Fruit fly (Drosophila melanogaster) whole organism, embryonic: ENCODE data around the gene Sec15.
A peak's percentile ranks its signal among the peaks of the same experiment; 100 is the strongest.

Experiments
- Antp ChIP-seq: fragments of 200-800 bp; sonication (Bioruptor generic); optimal IDR thresholded peaks from 3 replicates; lab custom pipeline; 2016; ENCODE audit warnings: missing biosample characterization, missing genetic modification characterization
- BEAF-32 ChIP-seq: fragments of 200-800 bp; sonication (Bioruptor generic); optimal IDR thresholded peaks from 3 replicates; lab custom pipeline; 2017; ENCODE audit warnings: missing biosample characterization, missing genetic modification characterization, mild to moderate bottlenecking, moderate library complexity, missing genetic modification reagents
- CG10366 ChIP-seq: fragments of 200-800 bp; sonication (Bioruptor generic); IDR thresholded peaks from 2 replicates; pipeline ENCODE4 v1.3.6; 2022; ENCODE audit warnings: missing biosample characterization, missing genetic modification characterization
- CG11398 ChIP-seq: fragments of 200-800 bp; sonication (Bioruptor generic); optimal IDR thresholded peaks from 2 replicates; lab custom pipeline; 2016; ENCODE audit warnings: missing biosample characterization, missing genetic modification characterization
- CG11456 ChIP-seq: fragments of 200-800 bp; sonication (Bioruptor generic); IDR thresholded peaks from 3 replicates; pipeline ENCODE4 v1.3.6; 2022; ENCODE audit warnings: missing biosample characterization, missing genetic modification characterization
- CG12219 ChIP-seq: fragments of 200-800 bp; sonication (Bioruptor generic); optimal IDR thresholded peaks from 3 replicates; lab custom pipeline; 2018; ENCODE audit warnings: missing biosample characterization, mild to moderate bottlenecking, missing genetic modification characterization
- CG13296 ChIP-seq: fragments of 200-800 bp; sonication (Bioruptor generic); optimal IDR thresholded peaks from 3 replicates; lab custom pipeline; 2018; ENCODE audit warnings: missing biosample characterization, mild to moderate bottlenecking, missing genetic modification characterization
- CG14014 ChIP-seq: fragments of 200-800 bp; sonication (Bioruptor generic); IDR thresholded peaks from 2 replicates; pipeline ENCODE4 v1.3.6; 2022; ENCODE audit warnings: missing biosample characterization, missing genetic modification characterization
- CG14710 ChIP-seq: fragments of 200-800 bp; sonication (Bioruptor generic); optimal IDR thresholded peaks from 3 replicates; lab custom pipeline; 2019; ENCODE audit warnings: missing biosample characterization, mild to moderate bottlenecking, missing genetic modification characterization, moderate library complexity
- CG1647 ChIP-seq: fragments of 200-800 bp; sonication (Bioruptor generic); optimal IDR thresholded peaks from 3 replicates; lab custom pipeline; 2016; ENCODE audit warnings: missing biosample characterization, missing genetic modification characterization
- CG16813 ChIP-seq: fragments of 200-800 bp; sonication (Bioruptor generic); IDR thresholded peaks from 3 replicates; pipeline ENCODE4 v1.3.6; 2022; ENCODE audit warnings: missing biosample characterization, missing genetic modification characterization; ENCODE audit not compliant: partially characterized antibody
- CG17328 ChIP-seq: fragments of 200-800 bp; sonication (Bioruptor generic); IDR thresholded peaks from 2 replicates; pipeline ENCODE4 v1.3.6; 2022; ENCODE audit warnings: missing biosample characterization, missing genetic modification characterization
- CG2116 ChIP-seq: fragments of 200-800 bp; sonication (Bioruptor generic); optimal IDR thresholded peaks from 3 replicates; lab custom pipeline; 2018; ENCODE audit warnings: missing biosample characterization, mild to moderate bottlenecking, missing genetic modification characterization
- CG31441 ChIP-seq: fragments of 200-800 bp; sonication (Bioruptor generic); IDR thresholded peaks from 2 replicates; pipeline ENCODE4 v1.3.6; 2022; ENCODE audit warnings: missing biosample characterization, missing genetic modification characterization
- CG4328 ChIP-seq: fragments of 200-800 bp; sonication (Bioruptor generic); optimal IDR thresholded peaks from 3 replicates; lab custom pipeline; 2017; ENCODE audit warnings: missing biosample characterization, missing genetic modification reagents, missing genetic modification characterization
- CG6254 ChIP-seq: fragments of 200-800 bp; sonication (Bioruptor generic); optimal IDR thresholded peaks from 3 replicates; lab custom pipeline; 2017; ENCODE audit warnings: mild to moderate bottlenecking, missing biosample characterization, missing genetic modification reagents, missing genetic modification characterization
- CG6689 ChIP-seq: fragments of 200-800 bp; sonication (Bioruptor generic); IDR thresholded peaks from 2 replicates; pipeline ENCODE4 v1.3.6; 2022; ENCODE audit warnings: missing biosample characterization, missing genetic modification characterization
- CG6765 ChIP-seq: fragments of 200-800 bp; sonication (Bioruptor generic); optimal IDR thresholded peaks from 3 replicates; lab custom pipeline; 2017; ENCODE audit warnings: missing biosample characterization, mild to moderate bottlenecking, missing genetic modification characterization
- CG7556 ChIP-seq: fragments of 200-800 bp; sonication (Bioruptor generic); optimal IDR thresholded peaks from 2 replicates; lab custom pipeline; 2017; ENCODE audit warnings: missing biosample characterization, mild to moderate bottlenecking, missing genetic modification characterization
- CG9609 ChIP-seq: fragments of 200-800 bp; sonication (Bioruptor generic); optimal IDR thresholded peaks from 3 replicates; lab custom pipeline; 2016; ENCODE audit warnings: missing biosample characterization, missing genetic modification characterization
- CG9817 ChIP-seq: fragments of 200-800 bp; sonication (Bioruptor generic); optimal IDR thresholded peaks from 2 replicates; lab custom pipeline; 2018; ENCODE audit warnings: missing biosample characterization, mild to moderate bottlenecking, missing genetic modification characterization, moderate library complexity
- CoRest ChIP-seq: fragments of 200-800 bp; sonication (Bioruptor generic); optimal IDR thresholded peaks from 3 replicates; lab custom pipeline; 2018; ENCODE audit warnings: missing biosample characterization, mild to moderate bottlenecking, missing genetic modification characterization, moderate library complexity
- Doc3 ChIP-seq: fragments of 200-800 bp; sonication (Bioruptor generic); IDR thresholded peaks from 3 replicates; pipeline ENCODE4 v1.3.6; 2022; ENCODE audit warnings: missing biosample characterization, missing genetic modification characterization; ENCODE audit not compliant: partially characterized antibody
- Fer2 ChIP-seq: fragments of 200-800 bp; sonication (Bioruptor generic); optimal IDR thresholded peaks from 2 replicates; lab custom pipeline; 2018; ENCODE audit warnings: missing biosample characterization, mild to moderate bottlenecking, missing genetic modification characterization, moderate library complexity
- Gug ChIP-seq: fragments of 200-800 bp; sonication (Bioruptor generic); IDR thresholded peaks from 4 replicates; pipeline ENCODE4 v1.3.6; 2022; ENCODE audit warnings: missing biosample characterization, missing genetic modification characterization
- Hmr ChIP-seq: fragments of 200-800 bp; sonication (Bioruptor generic); optimal IDR thresholded peaks from 3 replicates; lab custom pipeline; 2017; ENCODE audit warnings: mild to moderate bottlenecking, missing biosample characterization, missing genetic modification reagents, missing genetic modification characterization
- Lhr ChIP-seq: fragments of 200-800 bp; sonication (Bioruptor generic); optimal IDR thresholded peaks from 3 replicates; lab custom pipeline; 2017; ENCODE audit warnings: mild to moderate bottlenecking, missing biosample characterization, missing genetic modification reagents, missing genetic modification characterization
- Lpt ChIP-seq: fragments of >200 bp; optimal IDR thresholded peaks from 2 replicates; lab custom pipeline; 2018; ENCODE audit warnings: missing biosample characterization, missing genetic modification characterization
- Max ChIP-seq: fragments of 200-800 bp; sonication (Bioruptor generic); optimal IDR thresholded peaks from 2 replicates; lab custom pipeline; 2016; ENCODE audit warnings: missing biosample characterization, mild to moderate bottlenecking, missing genetic modification characterization
- NC2α ChIP-seq: fragments of 200-800 bp; sonication (Bioruptor generic); optimal IDR thresholded peaks from 2 replicates; lab custom pipeline; 2016; ENCODE audit warnings: missing biosample characterization, missing genetic modification characterization
- Ravus ChIP-seq: fragments of 200-800 bp; sonication (Bioruptor generic); IDR thresholded peaks from 2 replicates; pipeline ENCODE4 v1.3.6; 2022; ENCODE audit warnings: missing biosample characterization, missing genetic modification characterization
- Sin3A ChIP-seq: fragments of >200 bp; optimal IDR thresholded peaks from 2 replicates; lab custom pipeline; 2018
- Sox100B ChIP-seq: fragments of 200-800 bp; sonication (Bioruptor generic); optimal IDR thresholded peaks from 3 replicates; lab custom pipeline; 2018; ENCODE audit warnings: missing biosample characterization, mild to moderate bottlenecking, missing genetic modification characterization
- Sox102F ChIP-seq: fragments of 200-800 bp; sonication (Bioruptor generic); optimal IDR thresholded peaks from 2 replicates; lab custom pipeline; 2018; ENCODE audit warnings: missing biosample characterization, mild to moderate bottlenecking, missing genetic modification characterization, moderate library complexity
- Stat92E ChIP-seq, 3 experiments: fragments of >200 bp in 2 of 3; fragments of 200-800 bp in 1 of 3; sonication (Bioruptor generic) in 1 of 3; optimal IDR thresholded peaks; 2 replicates each; lab custom pipeline; 2017 to 2019; ENCODE audit warnings: missing biosample characterization in 3 of 3, missing genetic modification characterization in 3 of 3, mild to moderate bottlenecking in 1 of 3, moderate library complexity in 1 of 3
- amos ChIP-seq: fragments of 200-800 bp; sonication (Bioruptor generic); IDR thresholded peaks from 2 replicates; pipeline ENCODE4 v1.3.6; 2022; ENCODE audit warnings: missing biosample characterization, missing genetic modification characterization; ENCODE audit not compliant: partially characterized antibody
- ci ChIP-seq: fragments of 200-800 bp; sonication (Bioruptor generic); IDR thresholded peaks from 3 replicates; pipeline ENCODE4 v1.3.6; 2022; ENCODE audit warnings: missing biosample characterization, missing genetic modification characterization
- disco-r ChIP-seq: fragments of 200-800 bp; sonication (Bioruptor generic); optimal IDR thresholded peaks from 2 replicates; lab custom pipeline; 2016; ENCODE audit warnings: missing biosample characterization, missing genetic modification characterization
- gce ChIP-seq: fragments of 200-800 bp; sonication (Bioruptor generic); IDR thresholded peaks from 3 replicates; pipeline ENCODE4 v1.3.6; 2022; ENCODE audit warnings: missing biosample characterization, missing genetic modification characterization
- ken ChIP-seq: fragments of 200-800 bp; sonication (Bioruptor generic); IDR thresholded peaks from 3 replicates; pipeline ENCODE4 v1.3.6; 2022; ENCODE audit warnings: missing biosample characterization, missing genetic modification characterization
- kni ChIP-seq: fragments of 200-800 bp; sonication (Bioruptor generic); optimal IDR thresholded peaks from 3 replicates; lab custom pipeline; 2017; ENCODE audit warnings: mild to moderate bottlenecking, missing biosample characterization, missing genetic modification reagents, missing genetic modification characterization
- lola ChIP-seq, 3 experiments: fragments of >200 bp in 2 of 3; fragments of 200-800 bp in 1 of 3; sonication (Bioruptor generic) in 1 of 3; optimal IDR thresholded peaks; 2 replicates each; lab custom pipeline; 2017 to 2019; ENCODE audit warnings: missing biosample characterization in 3 of 3, missing genetic modification characterization in 3 of 3, mild to moderate bottlenecking in 1 of 3, moderate library complexity in 1 of 3
- mam ChIP-seq: fragments of 200-800 bp; sonication (Bioruptor generic); optimal IDR thresholded peaks from 3 replicates; lab custom pipeline; 2016; ENCODE audit warnings: missing biosample characterization, missing genetic modification characterization
- odd ChIP-seq: fragments of 200-800 bp; sonication (Bioruptor generic); optimal IDR thresholded peaks from 2 replicates; lab custom pipeline; 2017; ENCODE audit warnings: missing biosample characterization, mild to moderate bottlenecking, missing genetic modification characterization
- onecut ChIP-seq: fragments of 200-800 bp; sonication (Bioruptor generic); IDR thresholded peaks from 2 replicates; pipeline ENCODE4 v1.3.6; 2022; ENCODE audit warnings: missing biosample characterization, missing genetic modification characterization
- p53 ChIP-seq: fragments of 200-800 bp; sonication (Bioruptor generic); optimal IDR thresholded peaks from 2 replicates; lab custom pipeline; 2016; ENCODE audit warnings: missing biosample characterization, missing genetic modification characterization
- pum ChIP-seq: fragments of 200-800 bp; sonication (Bioruptor generic); optimal IDR thresholded peaks from 2 replicates; lab custom pipeline; 2016; ENCODE audit warnings: missing biosample characterization, missing genetic modification characterization
- shn ChIP-seq: fragments of 200-800 bp; sonication (Bioruptor generic); optimal IDR thresholded peaks from 3 replicates; lab custom pipeline; 2016; ENCODE audit warnings: missing biosample characterization, missing genetic modification characterization
- tll ChIP-seq, 2 experiments: fragments of 200-800 bp in 1 of 2; fragments of >200 bp in 1 of 2; sonication (Bioruptor generic) in 1 of 2; optimal IDR thresholded peaks; 2 replicates each; lab custom pipeline; 2017 to 2019; ENCODE audit warnings: missing biosample characterization in 2 of 2, missing genetic modification characterization in 2 of 2, mild to moderate bottlenecking in 1 of 2, moderate library complexity in 1 of 2

Gene Sec15

DNA sequence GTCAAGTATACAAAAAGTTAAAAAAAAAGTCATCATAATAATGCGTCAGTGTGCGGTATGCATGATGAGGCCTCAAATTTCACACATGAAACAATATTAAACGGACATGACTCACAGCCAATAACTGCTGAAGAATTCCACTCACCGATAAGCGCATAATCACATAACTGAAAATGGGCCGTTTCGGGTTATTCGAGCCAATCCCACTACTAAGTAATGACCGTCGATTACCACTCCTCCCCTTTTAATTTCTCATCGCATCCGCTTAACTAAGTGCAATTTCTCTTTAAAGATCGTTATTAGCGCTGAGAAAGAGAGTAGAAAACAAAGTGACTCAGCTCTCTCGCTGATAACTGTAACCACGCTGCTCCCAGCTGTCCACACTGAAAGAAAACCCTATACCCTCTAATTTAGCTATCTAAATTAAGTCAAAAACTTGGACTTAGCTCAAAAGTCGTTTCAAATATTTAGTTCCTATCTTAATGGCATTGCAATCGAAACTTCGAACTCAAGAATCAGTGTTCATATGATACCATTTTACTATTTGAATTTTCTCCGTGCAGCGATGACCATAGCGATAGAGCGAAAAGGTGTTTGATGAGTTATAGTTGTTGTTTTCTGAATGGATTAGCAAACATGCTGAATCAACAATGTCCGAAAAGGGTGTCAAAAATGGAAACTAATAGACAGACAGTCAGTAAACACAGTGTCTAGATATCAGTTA lies 5.1 kb upstream of the Sec15 start (continued):
- TF ChIP-seq shn (GFP tag; lab: Kevin White, UChicago) (peak; percentile 80), Ravus (GFP tag; lab: Robert Waterston, UW) (peak; percentile 73), Antp (GFP tag; lab: Kevin White, UChicago) (peak; percentile 88), CG4328 (GFP tag; lab: Kevin White, UChicago) (no peak), amos (no peak), odd (GFP tag; lab: Kevin White, UChicago) (peak; percentile 80), gce (GFP tag; lab: Robert Waterston, UW) (peak; percentile 89), CG9817 (tag; lab: Kevin White, UChicago) (peak; percentile 74), CG9609 (GFP tag; lab: Kevin White, UChicago) (peak; percentile 87), CG7556 (GFP tag; lab: Kevin White, UChicago) (peak; percentile 85), CG11456 (GFP tag; lab: Robert Waterston, UW) (peak; percentile 89), p53 (GFP tag; lab: Kevin White, UChicago) (peak; percentile 46), Hmr (GFP tag; lab: Kevin White, UChicago) (peak; percentile 90), CG6689 (GFP tag; lab: Robert Waterston, UW) (peak; percentile 87), CG13296 (GFP tag; lab: Kevin White, UChicago) (peak; percentile 79), Lhr (GFP tag; lab: Kevin White, UChicago) (peak; percentile 67), CG10366 (peak; percentile 86), lola (GFP tag; optimal IDR thresholded peaks at IDR 0.05; lab: Kevin White, UChicago) (peak in 1 of 3 experiments; percentile 73), disco-r (GFP tag; lab: Kevin White, UChicago) (peak; percentile 76), CoRest (tag; lab: Kevin White, UChicago) (peak; percentile 87), Fer2 (tag; lab: Kevin White, UChicago) (peak; percentile 7), tll (GFP tag; optimal IDR thresholded peaks at IDR 0.05; lab: Kevin White, UChicago) (no peak), Sox100B (GFP tag; lab: Kevin White, UChicago) (peak; percentile 88), CG17328 (GFP tag; lab: Robert Waterston, UW) (peak; percentile 89), CG6254 (GFP tag; lab: Kevin White, UChicago) (peak; percentile 66), Max (GFP tag; lab: Kevin White, UChicago) (peak; percentile 51), CG11398 (GFP tag; lab: Kevin White, UChicago) (peak; percentile 86), Sox102F (GFP tag; lab: Kevin White, UChicago) (peak; percentile 92), CG14014 (GFP tag; lab: Robert Waterston, UW) (peak; percentile 83), CG2116 (GFP tag; lab: Kevin White, UChicago) (peak; percentile 52), mam (peak; percentile 87), Gug (GFP tag; lab: Robert Waterston, UW) (peak; percentile 72; the same call in 3 of the 4 replicates), ken (GFP tag; lab: Robert Waterston, UW) (peak; percentile 82), Doc3 (GFP tag; lab: Robert Waterston, UW) (no peak), CG16813 (GFP tag; lab: Robert Waterston, UW) (no peak), Sin3A (lab: Kevin White, UChicago) (no peak), Stat92E (GFP tag; optimal IDR thresholded peaks at IDR 0.05; lab: Kevin White, UChicago) (no peak), NC2α (GFP tag; lab: Kevin White, UChicago) (peak; percentile 73), CG12219 (GFP tag; lab: Kevin White, UChicago) (peak; percentile 90), CG31441 (GFP tag; lab: Robert Waterston, UW) (peak; percentile 87), CG6765 (peak; percentile 42), pum (GFP tag; lab: Kevin White, UChicago) (peak; percentile 86), onecut (peak; percentile 74), CG1647 (GFP tag; lab: Kevin White, UChicago) (peak; percentile 92), ci (GFP tag; lab: Robert Waterston, UW) (peak; percentile 94), Lpt (no peak), kni (GFP tag; lab: Kevin White, UChicago) (peak; percentile 67), BEAF-32 (GFP tag; lab: Kevin White, UChicago) (no peak), CG14710 (tag; lab: Kevin White, UChicago) (peak; percentile 78)
